Worm (Caenorhabditis elegans) whole organism, mixed stage, embryonic: ENCODE data around the gene ykt-6.
A peak's percentile ranks its signal among the peaks of the same experiment; 100 is the strongest.

Experiments used
- M03D4.4 ChIP-seq: sonication (generic microtip); optimal IDR thresholded peaks from 2 replicates; lab custom pipeline; 2017; ENCODE audit warnings: mild to moderate bottlenecking, missing genetic modification characterization, missing compliant biosample characterization
- bed-3 ChIP-seq: fragments of 200-800 bp; sonication (Bioruptor generic); optimal IDR thresholded peaks from 3 replicates; lab custom pipeline; 2018; ENCODE audit warnings: mild to moderate bottlenecking, missing genetic modification characterization, moderate library complexity, missing compliant biosample characterization
- blmp-1 ChIP-seq: fragments of 150-350 bp; optimal IDR thresholded peaks from 2 replicates; lab custom pipeline; 2014; ENCODE audit warnings: missing biosample characterization, missing genetic modification characterization
- ceh-39 ChIP-seq: fragments of 150-350 bp; optimal IDR thresholded peaks from 2 replicates; lab custom pipeline; 2014; ENCODE audit warnings: missing biosample characterization, missing genetic modification characterization
- ceh-43 ChIP-seq: fragments of 200-800 bp; sonication (Bioruptor generic); optimal IDR thresholded peaks from 2 replicates; lab custom pipeline; 2018; ENCODE audit warnings: mild to moderate bottlenecking, missing genetic modification characterization, moderate library complexity, missing compliant biosample characterization
- ceh-83 ChIP-seq: fragments of 200-800 bp; sonication (Bioruptor generic); optimal IDR thresholded peaks from 2 replicates; lab custom pipeline; 2018; ENCODE audit warnings: mild to moderate bottlenecking, missing genetic modification characterization, missing compliant biosample characterization
- ces-1 ChIP-seq: fragments of 150-350 bp; optimal IDR thresholded peaks from 2 replicates; lab custom pipeline; 2014; ENCODE audit warnings: missing biosample characterization, missing genetic modification reagents, missing genetic modification characterization
- cnd-1 ChIP-seq: fragments of 200-800 bp; sonication (Bioruptor generic); optimal IDR thresholded peaks from 2 replicates; lab custom pipeline; 2018; ENCODE audit warnings: mild to moderate bottlenecking, missing genetic modification characterization, missing compliant biosample characterization
- drap-1 ChIP-seq: fragments of 200-800 bp; sonication (Bioruptor generic); optimal IDR thresholded peaks from 3 replicates; lab custom pipeline; 2018; ENCODE audit warnings: mild to moderate bottlenecking, missing genetic modification characterization, missing compliant biosample characterization
- elt-1 ChIP-seq: sonication (generic microtip); optimal IDR thresholded peaks from 2 replicates; lab custom pipeline; 2017; ENCODE audit warnings: missing genetic modification characterization, mild to moderate bottlenecking, missing compliant biosample characterization, antibody characterized with exemption, moderate library complexity, borderline replicate concordance; ENCODE audit not compliant: insufficient read depth
- ham-2 ChIP-seq: fragments of 200-800 bp; sonication (Bioruptor generic); optimal IDR thresholded peaks from 2 replicates; lab custom pipeline; 2018; ENCODE audit warnings: mild to moderate bottlenecking, missing genetic modification characterization, missing compliant biosample characterization
- hlh-1 ChIP-seq: fragments of 150-350 bp; optimal IDR thresholded peaks from 2 replicates; lab custom pipeline; 2014; ENCODE audit warnings: missing biosample characterization, missing genetic modification reagents, missing genetic modification characterization
- lin-13 ChIP-seq: fragments of 150-350 bp; optimal IDR thresholded peaks from 2 replicates; lab custom pipeline; 2014; ENCODE audit warnings: missing biosample characterization, missing genetic modification characterization
- lin-32 ChIP-seq: fragments of 200-800 bp; sonication (Bioruptor generic); optimal IDR thresholded peaks from 2 replicates; lab custom pipeline; 2018; ENCODE audit warnings: mild to moderate bottlenecking, missing genetic modification characterization, missing compliant biosample characterization
- lsy-2 ChIP-seq: fragments of 150-350 bp; optimal IDR thresholded peaks from 2 replicates; lab custom pipeline; 2014; ENCODE audit warnings: missing biosample characterization, missing genetic modification characterization
- mep-1 ChIP-seq: fragments of 150-350 bp; optimal IDR thresholded peaks from 2 replicates; lab custom pipeline; 2017; ENCODE audit warnings: missing biosample characterization, missing genetic modification reagents, missing genetic modification characterization, inconsistent platforms
- mls-2 ChIP-seq: sonication (generic microtip); optimal IDR thresholded peaks from 2 replicates; lab custom pipeline; 2016; ENCODE audit warnings: mild to moderate bottlenecking, missing genetic modification characterization, moderate library complexity, missing compliant biosample characterization
- nhr-12 ChIP-seq: fragments of 150-350 bp; optimal IDR thresholded peaks from 2 replicates; lab custom pipeline; 2014; ENCODE audit warnings: missing biosample characterization, missing genetic modification characterization
- nhr-2 ChIP-seq: fragments of 150-350 bp; optimal IDR thresholded peaks from 2 replicates; lab custom pipeline; 2014; ENCODE audit warnings: missing biosample characterization, missing genetic modification characterization
- nhr-237 ChIP-seq: fragments of 150-350 bp; optimal IDR thresholded peaks from 2 replicates; lab custom pipeline; 2014; ENCODE audit warnings: missing biosample characterization, missing genetic modification characterization
- nhr-28 ChIP-seq: fragments of 150-350 bp; optimal IDR thresholded peaks from 2 replicates; lab custom pipeline; 2014; ENCODE audit warnings: missing biosample characterization, missing genetic modification characterization
- nhr-76 ChIP-seq: sonication (generic microtip); optimal IDR thresholded peaks from 2 replicates; lab custom pipeline; 2017; ENCODE audit warnings: missing biosample characterization, missing genetic modification characterization
- pha-4 ChIP-seq: fragments of 150-350 bp; optimal IDR thresholded peaks from 2 replicates; lab custom pipeline; 2018; ENCODE audit warnings: missing biosample characterization, missing genetic modification reagents, missing genetic modification characterization
- sem-2 ChIP-seq: fragments of 200-800 bp; sonication (Bioruptor generic); optimal IDR thresholded peaks from 2 replicates; lab custom pipeline; 2018; ENCODE audit warnings: mild to moderate bottlenecking, missing genetic modification characterization, missing compliant biosample characterization
- snpc-4 ChIP-seq: fragments of 150-350 bp; optimal IDR thresholded peaks from 2 replicates; lab custom pipeline; 2014; ENCODE audit warnings: missing biosample characterization, missing genetic modification characterization
- sptf-1 ChIP-seq: sonication (generic microtip); optimal IDR thresholded peaks from 2 replicates; lab custom pipeline; 2017; ENCODE audit warnings: mild to moderate bottlenecking, missing genetic modification characterization, moderate library complexity, missing compliant biosample characterization
- tbx-8 ChIP-seq: fragments of 200-800 bp; sonication (Bioruptor generic); optimal IDR thresholded peaks from 2 replicates; lab custom pipeline; 2018; ENCODE audit warnings: mild to moderate bottlenecking, missing genetic modification characterization, moderate library complexity, missing compliant biosample characterization
- unc-120 ChIP-seq: sonication (generic microtip); optimal IDR thresholded peaks from 2 replicates; lab custom pipeline; 2017; ENCODE audit warnings: missing genetic modification characterization, missing compliant biosample characterization; ENCODE audit not compliant: poor library complexity, severe bottlenecking
- unc-39 ChIP-seq: fragments of 150-350 bp; optimal IDR thresholded peaks from 2 replicates; lab custom pipeline; 2014; ENCODE audit warnings: missing biosample characterization, missing genetic modification characterization
- unc-62 ChIP-seq: fragments of 150-350 bp; optimal IDR thresholded peaks from 2 replicates; lab custom pipeline; 2014; ENCODE audit warnings: missing biosample characterization, missing genetic modification reagents, missing genetic modification characterization
- zip-8 ChIP-seq: fragments of 150-350 bp; optimal IDR thresholded peaks from 2 replicates; lab custom pipeline; 2014; ENCODE audit warnings: missing biosample characterization, missing genetic modification characterization
- ztf-11 ChIP-seq: fragments of 150-350 bp; optimal IDR thresholded peaks from 2 replicates; lab custom pipeline; 2014; ENCODE audit warnings: missing biosample characterization, missing genetic modification characterization

The ykt-6 gene

ce11 chrIII:7277228-7277627, 10.2 kb downstream of the ykt-6 start, which contains the start of the genes spot-1 and B0361.11:
Gene spot-1, minus strand, starts transcription at chrIII:7277274.
Gene B0361.11, plus strand, starts transcription at chrIII:7277599.
- TF ChIP-seq hlh-1 (no peak), nhr-237 (peak; percentile 59), ceh-39 (tag; lab: Kevin White, UChicago) (peak; percentile 45), lin-32 (GFP tag; lab: Kevin White, UChicago) (no peak), sptf-1 (tag; lab: Kevin White, UChicago) (peak; percentile 10), blmp-1 (no peak), mep-1 (tag; lab: Kevin White, UChicago) (peak; percentile 78), lsy-2 (tag; lab: Kevin White, UChicago) (peak; percentile 75), ztf-11 (no peak), sem-2 (GFP tag; lab: Kevin White, UChicago) (no peak), unc-39 (no peak), elt-1 (tag; lab: Kevin White, UChicago) (no peak), ces-1 (peak; percentile 38)

ce11 chrIII:7275296-7275695, 12.1 kb downstream of the ykt-6 start, which contains the start of gene psd-1:
Gene psd-1, minus strand, starts transcription at chrIII:7275396.
- TF ChIP-seq nhr-2 (tag; lab: Kevin White, UChicago): no peak
- TF ChIP-seq ceh-83 (GFP tag; lab: Kevin White, UChicago): no peak
- no peak for TF ChIP-seq ham-2 (GFP tag; lab: Kevin White, UChicago)
- no peak for TF ChIP-seq ces-1
- no peak for TF ChIP-seq blmp-1
- no peak for TF ChIP-seq drap-1 (GFP tag; lab: Kevin White, UChicago)
- no peak for TF ChIP-seq pha-4 (tag; lab: Kevin White, UChicago)
- TF ChIP-seq mls-2 (tag; lab: Kevin White, UChicago): no peak
- TF ChIP-seq nhr-28: no peak
- TF ChIP-seq nhr-237: no peak
- TF ChIP-seq cnd-1 (tag; lab: Kevin White, UChicago): no peak
- TF ChIP-seq unc-120 (tag; lab: Kevin White, UChicago): no peak
- no peak for TF ChIP-seq M03D4.4
- no peak for TF ChIP-seq ztf-11
- TF ChIP-seq bed-3 (GFP tag; lab: Kevin White, UChicago): no peak
- TF ChIP-seq tbx-8 (GFP tag; lab: Kevin White, UChicago): no peak
- no peak for TF ChIP-seq sem-2 (GFP tag; lab: Kevin White, UChicago)
- no peak for TF ChIP-seq ceh-43 (GFP tag; lab: Kevin White, UChicago)
- TF ChIP-seq lin-32 (GFP tag; lab: Kevin White, UChicago): no peak
- no peak for TF ChIP-seq sptf-1 (tag; lab: Kevin White, UChicago)

- no peak for TF ChIP-seq lin-13 (tag; lab: Kevin White, UChicago)
Observed at ce11 chrIII:7273718-7274117, 13.7 kb downstream of the ykt-6 start.

- TF ChIP-seq unc-39 (no peak), nhr-2 (tag; lab: Kevin White, UChicago) (no peak), nhr-76 (tag; lab: Kevin White, UChicago) (no peak), sptf-1 (tag; lab: Kevin White, UChicago) (no peak), tbx-8 (GFP tag; lab: Kevin White, UChicago) (no peak), nhr-12 (tag; lab: Kevin White, UChicago) (no peak), nhr-28 (no peak), lsy-2 (tag; lab: Kevin White, UChicago) (no peak), elt-1 (tag; lab: Kevin White, UChicago) (no peak), snpc-4 (tag; lab: Kevin White, UChicago) (no peak), M03D4.4 (no peak), nhr-237 (no peak), unc-62 (GFP tag; lab: Kevin White, UChicago) (no peak), lin-13 (tag; lab: Kevin White, UChicago) (no peak), hlh-1 (no peak), zip-8 (tag; lab: Kevin White, UChicago) (no peak), ham-2 (GFP tag; lab: Kevin White, UChicago) (no peak), unc-120 (tag; lab: Kevin White, UChicago) (no peak), ztf-11 (no peak), ceh-39 (tag; lab: Kevin White, UChicago) (no peak)
Observed at ce11 chrIII:7272828-7273227, 14.6 kb downstream of the ykt-6 start.
